Fruit fly (Drosophila melanogaster) whole organism, larva: ENCODE data around the gene Coq5.

Source experiments
- noc ChIP-seq: fragments of 200-800 bp; sonication (Bioruptor generic); optimal IDR thresholded peaks from 3 replicates; lab custom pipeline; 2019; ENCODE audit warnings: missing biosample characterization, mild to moderate bottlenecking, missing genetic modification characterization, moderate library complexity

The Coq5 gene

DNA sequence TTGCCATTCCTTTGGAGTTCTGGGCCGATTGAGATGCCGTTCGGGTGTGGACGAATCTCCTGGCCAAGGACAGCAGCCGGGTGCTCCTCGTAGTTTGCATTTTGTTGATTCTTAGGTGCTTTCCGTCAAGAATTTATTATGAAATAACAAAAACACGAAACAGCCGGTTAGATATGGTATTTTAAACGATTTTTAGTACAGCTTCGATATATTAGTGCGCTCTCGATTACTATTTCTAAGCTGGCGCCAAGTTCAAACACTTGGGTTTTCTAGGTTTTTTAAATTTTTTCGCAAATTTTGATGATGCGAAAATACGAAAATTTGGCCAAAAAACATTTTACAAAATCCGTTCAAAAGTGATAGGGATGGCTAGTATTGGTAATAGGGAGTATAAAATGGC is at the start of gene Coq5:
Gene Coq5 (minus strand): TSS at position 303 of the 400 bp plus-strand sequence.
- TF ChIP-seq noc (tag; lab: Kevin White, UChicago): no peak

DNA sequence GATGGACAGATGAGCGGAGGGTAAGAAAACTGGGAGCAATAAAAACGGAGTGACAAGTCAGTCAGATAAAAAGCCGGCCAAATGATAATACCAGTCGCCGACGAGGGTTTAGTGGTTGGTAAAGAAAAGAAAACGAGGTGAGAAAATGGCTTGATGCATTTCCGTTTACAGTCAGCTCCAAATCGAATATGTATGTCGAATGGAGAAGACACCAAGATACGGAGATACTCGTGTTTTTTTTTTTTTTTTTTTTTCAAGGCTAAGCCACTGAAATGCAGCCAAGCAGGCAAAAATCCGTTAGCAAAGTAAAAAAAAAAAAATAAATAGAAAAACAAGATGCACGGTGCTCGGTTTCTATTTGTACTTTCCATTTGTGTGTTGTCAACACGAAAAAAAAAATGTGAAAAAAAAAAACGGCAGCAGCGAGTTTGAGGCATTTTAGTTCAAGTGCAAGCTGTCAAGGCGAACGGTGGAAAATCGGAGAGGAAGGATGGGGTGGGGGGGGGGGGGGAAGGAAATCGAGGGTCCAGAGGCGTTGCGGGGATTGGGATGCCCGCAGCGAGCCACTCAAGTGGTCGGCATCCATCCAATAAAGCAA is 49.5 kb upstream of the Coq5 start:
- TF ChIP-seq noc (tag; lab: Kevin White, UChicago): no peak

dm6 chrX:13240812-13241211 is 46.5 kb upstream of the Coq5 start:
- no peak for TF ChIP-seq noc (tag; lab: Kevin White, UChicago)

DNA sequence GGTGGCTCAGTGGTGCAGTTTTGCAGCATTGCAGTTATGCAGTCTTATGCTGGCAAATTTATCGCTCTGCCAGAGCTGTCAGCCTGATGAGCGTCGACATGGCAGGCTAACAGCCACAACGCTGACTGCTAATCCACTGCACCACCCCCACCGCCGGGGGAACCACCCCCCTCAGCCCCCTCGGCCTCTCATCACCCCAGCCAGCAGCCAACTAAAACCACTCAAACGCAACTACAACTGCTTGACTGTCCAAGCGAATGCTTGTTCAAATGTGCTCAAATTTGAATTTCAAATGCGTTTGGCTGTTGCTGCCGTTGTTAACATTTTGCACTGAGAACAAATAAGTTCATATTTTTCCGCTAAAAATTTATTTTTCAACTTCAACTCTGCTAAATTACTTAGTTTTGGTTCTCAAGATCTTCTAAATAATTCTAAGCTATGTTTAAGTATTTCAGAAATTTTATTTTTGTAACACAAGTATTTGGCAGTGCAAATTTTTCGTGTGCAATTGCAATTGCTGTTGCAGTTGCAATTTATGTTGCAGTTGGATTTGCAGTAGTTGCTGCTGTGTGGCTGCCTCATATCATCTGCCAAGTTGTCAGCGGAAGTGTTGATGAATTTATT is 44.1 kb upstream of the Coq5 start:
- no peak for TF ChIP-seq noc (tag; lab: Kevin White, UChicago)

DNA sequence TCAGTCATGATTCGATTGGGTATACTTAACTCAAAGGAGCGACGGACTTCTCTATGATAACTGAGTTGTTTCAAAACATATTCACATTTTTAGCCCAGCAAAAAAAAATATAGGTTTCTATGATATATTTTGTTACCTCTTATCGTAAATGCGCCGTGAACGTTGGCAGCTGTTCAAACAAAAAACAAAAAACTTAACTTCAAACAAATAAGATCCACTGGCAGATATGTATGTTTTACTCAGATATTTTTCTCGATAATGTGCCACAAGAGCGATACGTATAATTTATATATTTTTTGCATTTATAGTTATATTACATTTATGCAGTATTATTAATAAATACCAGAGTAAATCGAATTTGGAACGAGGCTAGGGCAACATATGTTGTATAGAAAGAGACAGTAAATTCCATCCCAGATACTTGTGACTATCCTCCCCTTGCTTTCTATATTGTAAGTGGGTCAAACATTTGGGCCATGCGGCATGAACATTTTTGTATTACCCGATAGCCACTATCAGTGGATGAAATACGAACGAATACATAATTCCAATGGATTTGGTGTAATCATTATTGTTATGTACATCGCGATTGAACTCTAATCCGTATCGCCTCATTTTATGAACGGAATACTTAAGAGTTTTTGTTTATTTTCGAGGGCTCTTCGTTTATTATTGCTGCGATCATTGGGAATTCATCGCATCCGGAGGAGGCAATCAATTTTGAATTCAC is 42.3 kb upstream of the Coq5 start, which contains the start of gene CG32639:
Gene CG32639 (minus strand): TSS at position 51 of the 730 bp plus-strand sequence.
- no peak for TF ChIP-seq noc (tag; lab: Kevin White, UChicago)

- TF ChIP-seq noc (tag; lab: Kevin White, UChicago): no peak
Measured at dm6 chrX:13234738-13235470, 40.6 kb upstream of the Coq5 start.

dm6 chrX:13233811-13234737 is 39.7 kb upstream of the Coq5 start:
- peak; percentile 56 for TF ChIP-seq noc (tag; lab: Kevin White, UChicago)

DNA sequence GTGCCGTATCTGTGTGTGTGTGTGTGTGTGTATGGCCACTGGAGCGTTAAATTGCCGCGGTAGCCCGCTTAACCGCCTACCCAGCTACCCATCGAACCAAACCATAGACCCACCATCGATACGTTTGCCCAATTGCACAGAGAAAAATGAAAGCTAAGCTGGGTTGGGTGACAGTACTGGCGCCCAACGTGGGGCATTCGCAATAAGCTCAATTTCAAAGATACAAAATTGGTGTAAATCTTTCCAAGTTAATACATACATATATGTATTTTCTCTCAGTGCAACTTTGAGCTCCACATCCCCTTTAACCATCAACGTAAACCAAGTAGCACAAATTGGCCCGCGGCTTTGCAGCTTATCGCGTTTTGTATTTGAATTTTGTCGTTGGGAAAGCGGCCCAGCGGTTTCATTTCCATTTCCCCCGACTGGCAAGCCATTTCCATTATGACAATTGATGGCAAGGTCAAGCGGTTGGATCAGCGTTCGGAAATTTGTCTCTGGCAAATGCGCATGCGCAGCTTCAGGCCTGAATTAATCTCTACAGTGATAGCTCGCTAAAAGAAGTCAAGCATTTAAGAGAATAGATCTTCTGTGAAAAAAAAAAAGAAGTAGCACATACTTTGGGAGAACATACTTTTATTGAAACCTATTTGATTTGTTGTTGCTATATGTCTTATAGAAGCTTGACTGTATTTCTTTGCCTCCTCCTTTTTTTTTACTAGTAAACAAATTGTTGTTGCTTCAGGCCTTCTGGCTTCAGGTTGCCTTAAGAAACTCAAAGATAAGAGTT is 38.2 kb upstream of the Coq5 start:
- no peak for TF ChIP-seq noc (tag; lab: Kevin White, UChicago)

- no peak for TF ChIP-seq noc (tag; lab: Kevin White, UChicago)
Measured at dm6 chrX:13230974-13231373, 36.6 kb upstream of the Coq5 start.

- no peak for TF ChIP-seq noc (tag; lab: Kevin White, UChicago)
Measured at dm6 chrX:13229824-13230223, 35.5 kb upstream of the Coq5 start.

DNA sequence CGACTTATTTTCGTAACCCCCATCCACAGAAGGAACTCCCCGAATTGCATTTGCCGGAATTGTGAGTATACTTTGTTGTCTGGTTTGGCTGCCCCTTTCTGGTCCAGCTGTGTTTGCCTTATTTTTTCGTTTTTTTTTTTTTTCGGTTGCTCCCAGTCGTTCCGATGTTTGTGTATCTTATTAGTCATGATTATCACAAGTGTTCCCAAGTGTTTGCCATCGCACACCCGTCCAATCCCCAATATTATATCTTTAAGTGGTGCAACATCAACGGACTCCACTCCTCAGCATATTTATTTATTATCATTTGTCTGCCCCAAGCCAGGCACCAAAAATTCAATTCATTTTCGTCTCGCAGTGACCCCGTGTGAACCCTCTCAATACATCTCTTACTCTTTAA is 34.9 kb upstream of the Coq5 start:
- TF ChIP-seq noc (tag; lab: Kevin White, UChicago): no peak

DNA sequence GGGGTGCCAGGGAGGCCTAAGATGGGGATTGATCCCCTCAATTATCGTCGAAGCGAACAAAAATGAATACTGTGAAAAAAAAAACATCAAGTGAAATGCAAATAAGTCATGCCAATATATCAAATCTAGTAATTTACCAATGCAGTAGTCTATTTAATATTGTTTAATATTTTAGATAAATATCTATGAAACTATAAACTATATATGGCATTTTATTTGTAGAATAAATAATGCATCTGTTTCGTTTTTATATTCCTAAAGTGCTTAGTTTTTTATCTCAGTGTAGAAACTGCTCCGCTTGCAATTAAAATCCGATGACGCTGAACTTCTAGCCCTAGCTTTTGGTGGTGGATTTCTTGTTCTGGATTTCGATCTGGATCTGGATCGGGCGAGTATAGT is 33.9 kb upstream of the Coq5 start:
- no peak for TF ChIP-seq noc (tag; lab: Kevin White, UChicago)

DNA sequence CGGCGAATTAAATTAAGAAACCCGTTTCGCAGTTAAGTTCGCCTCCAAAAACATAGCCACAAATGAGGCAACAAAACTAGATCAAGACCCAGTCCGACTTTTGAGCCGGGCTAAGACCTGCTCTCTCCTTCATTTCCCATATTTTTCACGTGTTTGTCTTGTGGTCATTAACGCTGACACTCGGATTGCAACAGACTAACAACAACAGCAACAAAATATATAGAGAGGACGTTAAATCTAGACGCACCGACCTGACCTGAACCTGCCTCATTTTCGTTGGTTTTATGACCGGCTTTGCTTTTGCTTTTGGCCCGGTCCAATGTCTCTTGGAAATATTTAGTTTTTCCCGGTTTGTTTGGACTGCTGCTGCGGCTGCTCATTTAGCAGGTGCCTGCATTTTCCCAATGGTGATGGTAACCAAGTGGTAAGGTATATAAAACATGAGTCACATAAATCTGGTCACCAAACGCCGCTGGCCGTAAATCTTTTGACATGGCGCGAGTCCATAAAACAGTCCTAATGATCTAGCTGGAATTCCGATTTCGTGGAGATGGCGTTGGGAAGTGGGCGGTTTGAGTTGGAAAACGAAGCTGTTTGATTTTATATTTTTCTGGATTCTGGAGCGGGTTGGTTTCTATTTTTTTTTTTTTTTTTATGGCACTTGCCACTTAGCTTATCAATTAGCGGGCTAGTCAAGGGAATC is 33.3 kb upstream of the Coq5 start:
- TF ChIP-seq noc (tag; lab: Kevin White, UChicago): no peak

DNA sequence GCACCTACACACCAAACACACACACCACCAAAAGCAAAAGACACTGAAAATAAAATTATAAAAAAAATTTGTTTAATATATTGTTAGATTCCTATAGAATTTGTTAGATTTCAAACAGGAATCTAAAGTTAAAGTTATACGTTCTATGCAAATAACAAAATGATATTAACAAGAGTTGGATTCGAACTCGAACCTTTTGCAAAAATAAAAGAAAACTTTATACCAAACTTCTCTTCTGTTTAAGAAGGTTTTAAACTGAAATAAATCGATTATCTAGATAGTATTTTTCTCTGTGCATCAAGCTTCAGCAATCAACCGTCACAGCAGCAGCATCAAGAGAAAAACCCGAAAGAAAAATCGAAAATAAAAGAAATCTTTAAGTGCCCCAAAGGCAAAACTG is 32.1 kb upstream of the Coq5 start:
- TF ChIP-seq noc (tag; lab: Kevin White, UChicago): no peak
